Fruit fly (Drosophila melanogaster) whole organism, embryonic: ENCODE measurements around the gene RpS2.

Experiments
- Bgb ChIP-seq: fragments of 200-800 bp; sonication (Bioruptor generic); IDR thresholded peaks from 2 replicates; pipeline ENCODE4 v1.3.6; 2022; ENCODE audit warnings: missing biosample characterization, missing genetic modification characterization; ENCODE audit not compliant: partially characterized antibody
- CG10274 ChIP-seq: fragments of 200-800 bp; sonication (Bioruptor generic); optimal IDR thresholded peaks from 3 replicates; lab custom pipeline; 2017; ENCODE audit warnings: missing biosample characterization, mild to moderate bottlenecking, missing genetic modification characterization
- CG11504 ChIP-seq: fragments of 200-800 bp; sonication (Bioruptor generic); optimal IDR thresholded peaks from 3 replicates; lab custom pipeline; 2019; ENCODE audit warnings: missing biosample characterization, mild to moderate bottlenecking, missing genetic modification characterization, moderate library complexity
- CG11695 ChIP-seq: fragments of 200-800 bp; sonication (Bioruptor generic); IDR thresholded peaks from 3 replicates; pipeline ENCODE4 v1.3.6; 2022; ENCODE audit warnings: missing biosample characterization, missing genetic modification characterization
- CG12104 ChIP-seq: fragments of 200-800 bp; sonication (Bioruptor generic); optimal IDR thresholded peaks from 3 replicates; lab custom pipeline; 2016; ENCODE audit warnings: missing biosample characterization, missing genetic modification characterization
- CG12391 ChIP-seq: fragments of 200-800 bp; sonication (Bioruptor generic); optimal IDR thresholded peaks from 3 replicates; lab custom pipeline; 2018; ENCODE audit warnings: missing biosample characterization, mild to moderate bottlenecking, missing genetic modification characterization, moderate library complexity
- CG13894 ChIP-seq: fragments of 200-800 bp; sonication (Bioruptor generic); optimal IDR thresholded peaks from 3 replicates; lab custom pipeline; 2018; ENCODE audit warnings: missing biosample characterization, mild to moderate bottlenecking, missing genetic modification characterization, moderate library complexity
- CG14965 ChIP-seq: fragments of 200-800 bp; sonication (Bioruptor generic); optimal IDR thresholded peaks from 2 replicates; lab custom pipeline; 2016; ENCODE audit warnings: missing biosample characterization, missing genetic modification characterization, borderline replicate concordance
- CG15696 ChIP-seq: fragments of 200-800 bp; sonication (Bioruptor generic); optimal IDR thresholded peaks from 2 replicates; lab custom pipeline; 2019; ENCODE audit warnings: missing biosample characterization, mild to moderate bottlenecking, missing genetic modification characterization, moderate library complexity
- CG17361 ChIP-seq: fragments of 200-800 bp; sonication (Bioruptor generic); IDR thresholded peaks from 3 replicates; pipeline ENCODE4 v1.3.6; 2022; ENCODE audit warnings: missing biosample characterization, missing genetic modification characterization
- CG17802 ChIP-seq: fragments of 200-800 bp; sonication (Bioruptor generic); optimal IDR thresholded peaks from 2 replicates; lab custom pipeline; 2018; ENCODE audit warnings: missing biosample characterization, mild to moderate bottlenecking, missing genetic modification characterization, moderate library complexity
- CG17912 ChIP-seq: fragments of 200-800 bp; sonication (Bioruptor generic); optimal IDR thresholded peaks from 2 replicates; lab custom pipeline; 2018; ENCODE audit warnings: missing biosample characterization, mild to moderate bottlenecking, missing genetic modification characterization
- CG18476 ChIP-seq: fragments of 200-800 bp; sonication (Bioruptor generic); optimal IDR thresholded peaks from 2 replicates; lab custom pipeline; 2016; ENCODE audit warnings: missing biosample characterization, mild to moderate bottlenecking, missing genetic modification characterization
- CG31388 ChIP-seq: fragments of 200-800 bp; sonication (Bioruptor generic); optimal IDR thresholded peaks from 2 replicates; lab custom pipeline; 2016; ENCODE audit warnings: missing biosample characterization, missing genetic modification characterization
- CG32767 ChIP-seq: fragments of 200-800 bp; sonication (Bioruptor generic); IDR thresholded peaks from 2 replicates; pipeline ENCODE4 v1.3.6; 2022; ENCODE audit warnings: missing biosample characterization, missing genetic modification characterization
- CG33213 ChIP-seq: fragments of 200-800 bp; sonication (Bioruptor generic); optimal IDR thresholded peaks from 3 replicates; lab custom pipeline; 2016; ENCODE audit warnings: missing biosample characterization, missing genetic modification characterization
- CG4617 ChIP-seq: fragments of 200-800 bp; sonication (Bioruptor generic); optimal IDR thresholded peaks from 3 replicates; lab custom pipeline; 2016; ENCODE audit warnings: missing biosample characterization, missing genetic modification characterization, borderline replicate concordance
- CG4730 ChIP-seq: fragments of 200-800 bp; sonication (Bioruptor generic); IDR thresholded peaks from 2 replicates; pipeline ENCODE4 v1.3.6; 2022; ENCODE audit warnings: missing biosample characterization, missing genetic modification characterization
- CG5180 ChIP-seq: fragments of 200-800 bp; sonication (Bioruptor generic); optimal IDR thresholded peaks from 3 replicates; lab custom pipeline; 2017; ENCODE audit warnings: missing biosample characterization, missing genetic modification characterization, mild to moderate bottlenecking, moderate library complexity, missing genetic modification reagents
- CG6272 ChIP-seq: fragments of 200-800 bp; sonication (Bioruptor generic); IDR thresholded peaks from 2 replicates; pipeline ENCODE4 v1.3.6; 2022; ENCODE audit warnings: missing biosample characterization, missing genetic modification characterization
- CG6791 ChIP-seq: fragments of 200-800 bp; sonication (Bioruptor generic); IDR thresholded peaks from 3 replicates; pipeline ENCODE4 v1.3.6; 2022; ENCODE audit warnings: missing biosample characterization, missing genetic modification characterization; ENCODE audit not compliant: partially characterized antibody
- CG7963 ChIP-seq: fragments of 200-800 bp; sonication (Bioruptor generic); IDR thresholded peaks from 3 replicates; pipeline ENCODE4 v1.3.6; 2022; ENCODE audit warnings: missing biosample characterization, missing genetic modification characterization; ENCODE audit not compliant: partially characterized antibody
- CG9215 ChIP-seq: fragments of 200-800 bp; sonication (Bioruptor generic); IDR thresholded peaks from 2 replicates; pipeline ENCODE4 v1.3.6; 2022; ENCODE audit warnings: missing biosample characterization, missing genetic modification characterization
- CG9876 ChIP-seq: fragments of 200-800 bp; sonication (Bioruptor generic); optimal IDR thresholded peaks from 2 replicates; lab custom pipeline; 2016; ENCODE audit warnings: missing biosample characterization, missing genetic modification characterization
- CkIIα-i1 ChIP-seq: fragments of 200-800 bp; sonication (Bioruptor generic); IDR thresholded peaks from 2 replicates; pipeline ENCODE4 v1.3.6; 2022; ENCODE audit warnings: missing biosample characterization, missing genetic modification characterization
- H15 ChIP-seq: fragments of 200-800 bp; sonication (Bioruptor generic); IDR thresholded peaks from 3 replicates; pipeline ENCODE4 v1.3.6; 2022; ENCODE audit warnings: missing biosample characterization, missing genetic modification characterization
- H2.0 ChIP-seq: fragments of 200-800 bp; sonication (Bioruptor generic); IDR thresholded peaks from 2 replicates; pipeline ENCODE4 v1.3.6; 2022; ENCODE audit warnings: missing biosample characterization, missing genetic modification characterization
- HLH3B ChIP-seq: fragments of 200-800 bp; sonication (Bioruptor generic); IDR thresholded peaks from 2 replicates; pipeline ENCODE4 v1.3.6; 2022; ENCODE audit warnings: missing biosample characterization, missing genetic modification characterization
- Hey ChIP-seq: fragments of 200-800 bp; sonication (Bioruptor generic); optimal IDR thresholded peaks from 3 replicates; lab custom pipeline; 2018; ENCODE audit warnings: missing biosample characterization, mild to moderate bottlenecking, missing genetic modification characterization
- Med ChIP-seq: fragments of 200-800 bp; sonication (Bioruptor generic); peaks from one replicate; lab custom pipeline; 2016; ENCODE audit warnings: missing biosample characterization, missing genetic modification characterization, mild to moderate bottlenecking, inconsistent platforms, moderate library complexity
- Mrtf ChIP-seq: fragments of 200-800 bp; sonication (Bioruptor generic); IDR thresholded peaks from 3 replicates; pipeline ENCODE4 v1.3.6; 2022; ENCODE audit warnings: missing biosample characterization, missing genetic modification characterization
- Scr ChIP-seq: fragments of 200-800 bp; sonication (Bioruptor generic); IDR thresholded peaks from 2 replicates; pipeline ENCODE4 v1.3.6; 2022; ENCODE audit warnings: missing biosample characterization, missing genetic modification characterization; ENCODE audit not compliant: partially characterized antibody
- YL-1 ChIP-seq: fragments of 200-800 bp; sonication (Bioruptor generic); optimal IDR thresholded peaks from 3 replicates; lab custom pipeline; 2017; ENCODE audit warnings: missing biosample characterization, mild to moderate bottlenecking, missing genetic modification characterization
- ash1 ChIP-seq: fragments of 200-800 bp; sonication (Bioruptor generic); optimal IDR thresholded peaks from 2 replicates; lab custom pipeline; 2018; ENCODE audit warnings: missing biosample characterization, mild to moderate bottlenecking, missing genetic modification characterization
- ato ChIP-seq: fragments of 200-800 bp; sonication (Bioruptor generic); IDR thresholded peaks from 2 replicates; pipeline ENCODE4 v1.3.6; 2022; ENCODE audit warnings: missing biosample characterization, missing genetic modification characterization; ENCODE audit not compliant: partially characterized antibody
- bsh ChIP-seq, 2 experiments: fragments of 200-800 bp; sonication (Bioruptor generic); optimal IDR thresholded peaks; 2 replicates each; lab custom pipeline; 2017 to 2018; ENCODE audit warnings: mild to moderate bottlenecking in 2 of 2, missing biosample characterization in 2 of 2, missing genetic modification characterization in 2 of 2, moderate library complexity in 1 of 2
- cad ChIP-seq: fragments of >200 bp; optimal IDR thresholded peaks from 2 replicates; lab custom pipeline; 2017; ENCODE audit warnings: missing biosample characterization, missing genetic modification characterization
- chinmo ChIP-seq: fragments of 200-800 bp; sonication (Bioruptor generic); IDR thresholded peaks from 4 replicates; pipeline ENCODE4 v1.3.6; 2022; ENCODE audit warnings: missing biosample characterization, missing genetic modification characterization; ENCODE audit not compliant: partially characterized antibody
- dan ChIP-seq: fragments of 200-800 bp; sonication (Bioruptor generic); IDR thresholded peaks from 2 replicates; pipeline ENCODE4 v1.3.6; 2022; ENCODE audit warnings: missing biosample characterization, missing genetic modification characterization
- danr ChIP-seq: fragments of 200-800 bp; sonication (Bioruptor generic); IDR thresholded peaks from 2 replicates; pipeline ENCODE4 v1.3.6; 2022; ENCODE audit warnings: missing biosample characterization, missing genetic modification characterization
- dysf ChIP-seq: fragments of 200-800 bp; sonication (Bioruptor generic); IDR thresholded peaks from 3 replicates; pipeline ENCODE4 v1.3.6; 2022; ENCODE audit warnings: missing biosample characterization, missing genetic modification characterization
- gfzf ChIP-seq: fragments of 200-800 bp; sonication (Bioruptor generic); optimal IDR thresholded peaks from 2 replicates; lab custom pipeline; 2016; ENCODE audit warnings: missing biosample characterization, mild to moderate bottlenecking, missing genetic modification characterization, moderate library complexity
- insv ChIP-seq, 2 experiments: fragments of 200-800 bp; sonication (Bioruptor generic); optimal IDR thresholded peaks; 3 replicates each; lab custom pipeline; 2016 to 2018; ENCODE audit warnings: missing biosample characterization in 2 of 2, missing genetic modification characterization in 2 of 2
- klu ChIP-seq: fragments of 200-800 bp; sonication (Bioruptor generic); IDR thresholded peaks from 2 replicates; pipeline ENCODE4 v1.3.6; 2022; ENCODE audit warnings: missing biosample characterization, missing genetic modification characterization
- maf-S ChIP-seq: fragments of 200-800 bp; sonication (Bioruptor generic); optimal IDR thresholded peaks from 2 replicates; lab custom pipeline; 2016; ENCODE audit warnings: missing biosample characterization, missing genetic modification characterization
- pho ChIP-seq: fragments of 200-800 bp; sonication (Bioruptor generic); optimal IDR thresholded peaks from 2 replicates; lab custom pipeline; 2016; ENCODE audit warnings: missing biosample characterization, missing genetic modification characterization
- sim ChIP-seq: fragments of 200-800 bp; sonication (Bioruptor generic); IDR thresholded peaks from 2 replicates; pipeline ENCODE4 v1.3.6; 2022; ENCODE audit warnings: missing biosample characterization, missing genetic modification characterization
- slbo ChIP-seq: fragments of 200-800 bp; sonication (Bioruptor generic); IDR thresholded peaks from 2 replicates; pipeline ENCODE4 v1.3.6; 2022; ENCODE audit warnings: missing biosample characterization, missing genetic modification characterization
- sqz ChIP-seq: fragments of 200-800 bp; sonication (Bioruptor generic); optimal IDR thresholded peaks from 3 replicates; lab custom pipeline; 2018; ENCODE audit warnings: missing biosample characterization, mild to moderate bottlenecking, missing genetic modification characterization

RpS2 gene

DNA sequence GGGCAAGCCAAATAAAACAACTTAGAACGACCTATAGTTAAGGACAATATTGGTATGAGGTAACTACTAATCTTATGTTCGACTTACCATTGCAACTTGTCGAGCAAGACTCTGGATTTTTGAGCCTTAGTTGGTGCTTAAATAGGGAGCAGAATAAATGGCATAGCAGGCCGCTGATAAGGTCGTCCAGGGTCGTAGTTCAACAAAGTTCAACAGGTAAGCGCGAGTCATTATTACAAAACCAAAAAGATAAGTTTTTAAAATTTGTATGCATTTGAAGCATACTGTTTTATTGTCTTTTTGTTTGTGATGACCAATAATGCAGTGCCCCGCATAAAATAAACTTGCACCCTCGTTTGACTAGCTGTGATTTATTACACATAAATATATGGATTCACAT, 5.7 kb upstream of the RpS2 start, which contains the start of gene Muc30E:
Gene Muc30E (minus strand): TSS at position 101 of the 400 bp plus-strand sequence.
- TF ChIP-seq HLH3B (GFP tag; lab: Robert Waterston, UW) (no peak), cad (GFP tag; lab: Kevin White, UChicago) (no peak), H2.0 (GFP tag; lab: Robert Waterston, UW) (no peak), Hey (tag; lab: Kevin White, UChicago) (no peak), CG14965 (GFP tag; lab: Kevin White, UChicago) (no peak), CG13894 (tag; lab: Kevin White, UChicago) (no peak), dysf (no peak), gfzf (GFP tag; lab: Kevin White, UChicago) (no peak), CG9215 (GFP tag; lab: Robert Waterston, UW) (no peak), dan (GFP tag; lab: Robert Waterston, UW) (no peak), CG11504 (tag; lab: Kevin White, UChicago) (no peak), sqz (GFP tag; lab: Kevin White, UChicago) (no peak), CG6791 (GFP tag; lab: Robert Waterston, UW) (no peak), CG33213 (GFP tag; lab: Kevin White, UChicago) (no peak), CG4617 (no peak), CG31388 (GFP tag; lab: Kevin White, UChicago) (no peak), sim (GFP tag; lab: Robert Waterston, UW) (no peak), CG32767 (GFP tag; lab: Robert Waterston, UW) (no peak)

DNA sequence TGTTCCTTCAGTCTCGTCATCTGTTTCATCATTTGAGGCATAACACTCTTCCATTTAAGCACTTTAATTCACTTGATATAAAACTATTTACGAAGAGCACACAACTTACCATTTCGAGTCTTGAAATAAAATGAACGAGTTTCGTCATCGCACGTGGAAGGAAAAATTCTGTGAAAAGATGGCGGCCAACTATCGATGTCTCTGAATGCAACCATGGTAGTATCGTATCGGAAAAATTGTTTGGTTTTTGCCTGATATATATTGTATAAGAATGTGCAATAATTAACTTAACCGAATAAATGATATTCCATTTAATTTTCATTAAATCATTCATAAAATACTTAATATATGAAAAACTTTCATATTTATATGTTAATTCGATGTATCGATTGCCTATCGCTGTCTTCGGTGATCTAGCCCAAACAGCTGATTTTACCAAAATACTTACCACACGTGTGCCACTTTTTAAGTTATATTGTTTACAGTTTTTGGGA, 2.4 kb downstream of the RpS2 start, which contains the start of gene Bka:
Gene Bka (plus strand): TSS at position 417 of the 494 bp plus-strand sequence.
- TF ChIP-seq CG18476: peak; percentile 20
- no peak for TF ChIP-seq klu (GFP tag; lab: Robert Waterston, UW)
- TF ChIP-seq CG5180 (GFP tag; lab: Kevin White, UChicago): no peak
- peak; percentile 20 for TF ChIP-seq pho (GFP tag; lab: Kevin White, UChicago)
- peak in 1 of 2 experiments; percentile 56 for TF ChIP-seq bsh (GFP tag; optimal IDR thresholded peaks at IDR 0.05; lab: Kevin White, UChicago)
- TF ChIP-seq CG17361 (GFP tag; lab: Robert Waterston, UW): peak; percentile 66; the same call in 2 of the 3 replicates
- no peak for TF ChIP-seq CG17912
- no peak for TF ChIP-seq danr
- no peak for TF ChIP-seq CkIIα-i1 (GFP tag; lab: Robert Waterston, UW)
- peak; percentile 96; the same call in 3 of the 4 replicates for TF ChIP-seq chinmo (GFP tag; lab: Robert Waterston, UW)
- TF ChIP-seq insv (GFP tag; optimal IDR thresholded peaks at IDR 0.05; lab: Kevin White, UChicago): peak in 1 of 2 experiments; percentile 50
- TF ChIP-seq Mrtf (GFP tag; lab: Robert Waterston, UW): no peak
- TF ChIP-seq CG4730 (GFP tag; lab: Robert Waterston, UW): no peak
- no peak for TF ChIP-seq CG17802 (tag; lab: Kevin White, UChicago)
- no peak for TF ChIP-seq H15
- TF ChIP-seq slbo (GFP tag; lab: Robert Waterston, UW): 0 out of 2 replicates have a peak, but pooled peaks have one; percentile 28
- TF ChIP-seq CG9876: no peak
- TF ChIP-seq CG12104 (GFP tag; lab: Kevin White, UChicago): no peak
- TF ChIP-seq Scr: peak; percentile 99
- no peak for TF ChIP-seq ash1
- no peak for TF ChIP-seq CG11695 (GFP tag; lab: Robert Waterston, UW)
- TF ChIP-seq maf-S (GFP tag; lab: Kevin White, UChicago): no peak
- peak; percentile 93 for TF ChIP-seq CG7963 (GFP tag; lab: Robert Waterston, UW)
- peak; percentile 96 for TF ChIP-seq YL-1 (GFP tag; lab: Kevin White, UChicago)
- peak; percentile 96 for TF ChIP-seq Bgb
- TF ChIP-seq CG15696 (tag; lab: Kevin White, UChicago): peak; percentile 25
- peak; percentile 78 for TF ChIP-seq CG12391
- TF ChIP-seq CG6272 (GFP tag; lab: Robert Waterston, UW): no peak; the same call in 1 of the 2 replicates
- TF ChIP-seq CG10274: peak; percentile 22
- peak; percentile 93 for TF ChIP-seq Med (GFP tag; lab: Kevin White, UChicago)
- peak; percentile 91 for TF ChIP-seq ato (GFP tag; lab: Robert Waterston, UW)
